Fruit fly (Drosophila melanogaster) whole organism, wandering third instar larva: ENCODE measurements around the gene CG12301.

ENCODE experiments used
- Abd-B ChIP-seq: fragments of >200 bp; optimal IDR thresholded peaks from 2 replicates; lab custom pipeline; 2017; ENCODE audit warnings: missing biosample characterization, missing genetic modification characterization
- CG32264 ChIP-seq: fragments of 200-800 bp; sonication (Bioruptor generic); optimal IDR thresholded peaks from 2 replicates; lab custom pipeline; 2016; ENCODE audit warnings: missing biosample characterization, missing genetic modification characterization
- CG9705 ChIP-seq: fragments of 200-800 bp; sonication (Bioruptor generic); optimal IDR thresholded peaks from 2 replicates; lab custom pipeline; 2018; ENCODE audit warnings: missing biosample characterization, mild to moderate bottlenecking, missing genetic modification characterization
- CrebA ChIP-seq: fragments of 200-800 bp; sonication (Bioruptor generic); optimal IDR thresholded peaks from 2 replicates; lab custom pipeline; 2016; ENCODE audit warnings: missing biosample characterization, mild to moderate bottlenecking, missing genetic modification characterization, borderline replicate concordance
- Dfd ChIP-seq: fragments of >200 bp; optimal IDR thresholded peaks from 2 replicates; lab custom pipeline; 2017; ENCODE audit warnings: missing biosample characterization, missing genetic modification characterization
- Dif ChIP-seq: fragments of 200-275, 200-300 bp; sonication (Bioruptor generic); optimal IDR thresholded peaks from 2 replicates; lab custom pipeline; 2018; ENCODE audit warnings: missing biosample characterization, missing genetic modification characterization; ENCODE audit not compliant: partially characterized antibody
- GATAd ChIP-seq: sonication (Bioruptor generic); optimal IDR thresholded peaks from 2 replicates; lab custom pipeline; 2016; ENCODE audit warnings: missing biosample characterization, missing genetic modification characterization
- HLH106 ChIP-seq: fragments of 200-800 bp; optimal IDR thresholded peaks from 3 replicates; lab custom pipeline; 2019; ENCODE audit warnings: missing biosample characterization, mild to moderate bottlenecking, missing genetic modification characterization, moderate library complexity
- Hnf4 ChIP-seq: fragments of 200-800 bp; sonication (Bioruptor generic); optimal IDR thresholded peaks from 2 replicates; lab custom pipeline; 2016; ENCODE audit warnings: missing biosample characterization, mild to moderate bottlenecking, missing genetic modification characterization
- Hr78 ChIP-seq: fragments of >200 bp; optimal IDR thresholded peaks from 2 replicates; lab custom pipeline; 2017; ENCODE audit warnings: missing biosample characterization, missing genetic modification characterization
- Hr83 ChIP-seq: fragments of 200-300 bp; sonication (Bioruptor generic); optimal IDR thresholded peaks from 2 replicates; lab custom pipeline; 2016; ENCODE audit warnings: missing biosample characterization, mild to moderate bottlenecking, missing genetic modification characterization, moderate library complexity; ENCODE audit not compliant: poor library complexity, severe bottlenecking
- Jra ChIP-seq: sonication (Bioruptor generic); optimal IDR thresholded peaks from 2 replicates; lab custom pipeline; 2016; ENCODE audit warnings: missing biosample characterization, missing genetic modification characterization
- Mio ChIP-seq: sonication (Bioruptor generic); optimal IDR thresholded peaks from 2 replicates; lab custom pipeline; 2016; ENCODE audit warnings: missing biosample characterization, missing genetic modification characterization
- Myc ChIP-seq: fragments of >200 bp; optimal IDR thresholded peaks from 2 replicates; lab custom pipeline; 2017
- N ChIP-seq: fragments of >200 bp; optimal IDR thresholded peaks from 2 replicates; lab custom pipeline; 2018; ENCODE audit warnings: missing biosample characterization, missing external identifiers, missing genetic modification characterization
- OdsH ChIP-seq: fragments of 200-800 bp; sonication (Bioruptor generic); optimal IDR thresholded peaks from 2 replicates; lab custom pipeline; 2016; ENCODE audit warnings: missing biosample characterization, mild to moderate bottlenecking, missing genetic modification characterization
- Rel ChIP-seq, 2 experiments: fragments of 200-800 bp; sonication (Bioruptor generic) in 1 of 2; optimal IDR thresholded peaks; 2 replicates in 1 of 2; 3 replicates in 1 of 2; lab custom pipeline; 2016 to 2019; ENCODE audit warnings: mild to moderate bottlenecking in 2 of 2, missing biosample characterization in 2 of 2, missing genetic modification characterization in 2 of 2, moderate library complexity in 1 of 2
- Sp1 ChIP-seq: fragments of 200-800 bp; sonication (Bioruptor generic); optimal IDR thresholded peaks from 3 replicates; lab custom pipeline; 2019; ENCODE audit warnings: missing biosample characterization, mild to moderate bottlenecking, missing genetic modification characterization, moderate library complexity
- Vsx2 ChIP-seq: fragments of 200-300, 225-300 bp; sonication (Bioruptor generic); optimal IDR thresholded peaks from 2 replicates; lab custom pipeline; 2018; ENCODE audit warnings: missing biosample characterization, missing genetic modification characterization; ENCODE audit not compliant: partially characterized antibody
- br ChIP-seq: fragments of 200-800 bp; sonication (Bioruptor generic); optimal IDR thresholded peaks from 2 replicates; lab custom pipeline; 2016; ENCODE audit warnings: missing biosample characterization, missing genetic modification characterization
- brk ChIP-seq: fragments of 200-800 bp; sonication (Bioruptor generic); optimal IDR thresholded peaks from 2 replicates; lab custom pipeline; 2016; ENCODE audit warnings: missing biosample characterization, mild to moderate bottlenecking, missing genetic modification characterization
- dl ChIP-seq, 2 experiments: fragments of 175-275, 200-275 bp in 1 of 2; fragments of 200-275 bp in 1 of 2; sonication (Bioruptor generic); optimal IDR thresholded peaks; lab custom pipeline; 2018; ENCODE audit warnings: mild to moderate bottlenecking in 2 of 2, missing biosample characterization in 2 of 2, missing genetic modification characterization in 2 of 2, moderate library complexity in 2 of 2; ENCODE audit not compliant: partially characterized antibody in 2 of 2, insufficient read depth in 1 of 2
- dmrt93B ChIP-seq: fragments of 200-800 bp; sonication (Bioruptor generic); optimal IDR thresholded peaks from 2 replicates; lab custom pipeline; 2018; ENCODE audit warnings: missing biosample characterization, mild to moderate bottlenecking, missing genetic modification characterization
- dsf ChIP-seq: sonication (Bioruptor generic); optimal IDR thresholded peaks from 2 replicates; lab custom pipeline; 2016; ENCODE audit warnings: missing biosample characterization, missing genetic modification characterization, borderline replicate concordance
- ey ChIP-seq: fragments of 200-800 bp; sonication (Bioruptor generic); optimal IDR thresholded peaks from 2 replicates; lab custom pipeline; 2016; ENCODE audit warnings: missing biosample characterization, missing genetic modification characterization
- foxo ChIP-seq, 2 experiments: fragments of 200-800 bp; sonication (Bioruptor generic); optimal IDR thresholded peaks; 2 replicates in 1 of 2; 3 replicates in 1 of 2; lab custom pipeline; 2016 to 2017; ENCODE audit warnings: missing biosample characterization in 2 of 2, missing genetic modification characterization in 2 of 2
- fru ChIP-seq: fragments of 200-800 bp; sonication (Bioruptor generic); optimal IDR thresholded peaks from 3 replicates; lab custom pipeline; 2016; ENCODE audit warnings: missing biosample characterization, mild to moderate bottlenecking, missing genetic modification characterization
- h ChIP-seq: fragments of 200-800 bp; sonication (Bioruptor generic); optimal IDR thresholded peaks from 3 replicates; lab custom pipeline; 2016; ENCODE audit warnings: missing biosample characterization, mild to moderate bottlenecking, missing genetic modification characterization
- jim ChIP-seq: fragments of 175-275, 200-325 bp; sonication (Bioruptor generic); optimal IDR thresholded peaks from 2 replicates; lab custom pipeline; 2016; ENCODE audit warnings: missing biosample characterization, mild to moderate bottlenecking, missing genetic modification characterization
- lola ChIP-seq: fragments of >200 bp; optimal IDR thresholded peaks from 2 replicates; lab custom pipeline; 2017; ENCODE audit warnings: missing biosample characterization, missing genetic modification characterization
- pan ChIP-seq: fragments of >200 bp; optimal IDR thresholded peaks from 2 replicates; lab custom pipeline; 2017
- psq ChIP-seq: fragments of 200-800 bp; sonication (Bioruptor generic); optimal IDR thresholded peaks from 3 replicates; lab custom pipeline; 2017; ENCODE audit warnings: missing biosample characterization, mild to moderate bottlenecking, missing genetic modification characterization, moderate library complexity
- rgr ChIP-seq: fragments of 200-800 bp; sonication (Bioruptor generic); optimal IDR thresholded peaks from 3 replicates; lab custom pipeline; 2016; ENCODE audit warnings: missing biosample characterization, mild to moderate bottlenecking, missing genetic modification characterization
- sage ChIP-seq: fragments of 200-800 bp; sonication (Bioruptor generic); optimal IDR thresholded peaks from 2 replicates; lab custom pipeline; 2016; ENCODE audit warnings: missing biosample characterization, mild to moderate bottlenecking, missing genetic modification characterization
- sv ChIP-seq: fragments of 200-800 bp; sonication (Bioruptor generic); optimal IDR thresholded peaks from 3 replicates; lab custom pipeline; 2016; ENCODE audit warnings: missing biosample characterization, missing genetic modification characterization
- tai ChIP-seq: sonication (Bioruptor generic); optimal IDR thresholded peaks from 2 replicates; lab custom pipeline; 2016; ENCODE audit warnings: missing biosample characterization, missing genetic modification characterization
- usp ChIP-seq: fragments of >200 bp; optimal IDR thresholded peaks from 2 replicates; lab custom pipeline; 2017; ENCODE audit warnings: missing biosample characterization, missing genetic modification characterization
- woc ChIP-seq: sonication (Bioruptor generic); optimal IDR thresholded peaks from 2 replicates; lab custom pipeline; 2016; ENCODE audit warnings: missing biosample characterization, mild to moderate bottlenecking, missing genetic modification characterization

Gene CG12301

DNA sequence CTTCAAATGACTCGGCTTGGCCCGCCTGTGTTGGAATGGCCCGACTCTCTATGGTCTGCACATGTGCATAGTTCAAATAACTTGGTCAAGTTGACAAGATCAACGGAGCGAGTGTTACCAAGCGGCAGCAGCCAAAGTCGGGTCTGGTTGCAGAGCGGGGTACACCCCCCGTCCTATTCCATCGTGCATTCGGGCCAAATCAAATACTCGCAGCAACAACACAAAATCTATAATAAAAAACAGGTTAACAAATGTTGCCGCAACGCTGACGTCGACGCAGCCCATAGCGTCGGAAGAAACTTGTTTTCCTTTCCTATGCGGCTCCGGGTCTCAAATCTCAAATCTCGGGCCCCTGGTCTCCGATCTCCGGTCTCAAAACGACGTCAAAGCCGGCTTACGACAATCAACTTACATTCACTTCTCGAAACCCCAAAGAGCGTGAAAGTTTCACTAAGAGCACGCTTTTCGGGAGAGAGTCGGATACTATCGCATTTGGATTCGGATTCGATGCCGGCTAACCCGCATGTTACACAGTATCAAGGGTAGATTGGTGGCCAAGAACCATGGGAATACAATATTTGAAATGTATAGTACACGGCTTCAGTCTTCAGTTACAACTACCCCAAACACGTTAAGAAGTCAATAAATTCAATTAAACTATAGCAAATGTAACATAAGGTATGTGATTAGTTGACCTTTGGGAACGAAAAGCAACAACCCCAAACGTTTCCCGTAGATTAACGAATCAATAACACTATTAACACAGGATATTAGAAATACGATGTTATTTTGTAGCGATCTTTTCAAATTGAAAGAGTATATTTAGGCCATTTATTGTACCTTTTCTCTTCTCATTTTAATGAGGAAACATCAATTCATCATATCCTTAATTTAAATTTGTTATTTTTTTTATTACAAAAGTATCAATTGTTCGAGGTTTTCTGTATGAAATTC is 46.0 kb upstream of the CG12301 start:
- TF ChIP-seq Vsx2 (GFP tag; lab: Kevin White, UChicago), result no peak
- TF ChIP-seq CG9705 (GFP tag; lab: Kevin White, UChicago), result peak; percentile 32
- peak; percentile 69 for TF ChIP-seq psq (GFP tag; lab: Kevin White, UChicago)
- no peak for TF ChIP-seq Abd-B (GFP tag; lab: Kevin White, UChicago)
- TF ChIP-seq woc, result peak; percentile 95
- no peak for TF ChIP-seq jim (GFP tag; lab: Kevin White, UChicago)
- peak; percentile 64 for TF ChIP-seq OdsH (GFP tag; lab: Kevin White, UChicago)
- peak; percentile 58 for TF ChIP-seq rgr (GFP tag; lab: Kevin White, UChicago)
- no peak for TF ChIP-seq N (GFP tag; lab: Kevin White, UChicago)
- TF ChIP-seq dmrt93B (GFP tag; lab: Kevin White, UChicago), result peak; percentile 78
- no peak for TF ChIP-seq Hr78 (GFP tag; lab: Kevin White, UChicago)
- peak; percentile 88 for TF ChIP-seq Sp1
- TF ChIP-seq Myc (lab: Kevin White, UChicago), result no peak
- no peak for TF ChIP-seq Hr83 (GFP tag; lab: Kevin White, UChicago)
- no peak for TF ChIP-seq usp (GFP tag; lab: Kevin White, UChicago)
- peak; percentile 53 to 59 for TF ChIP-seq dl (GFP tag; optimal IDR thresholded peaks at IDR 0.05; lab: Kevin White, UChicago; ENCODE audit: insufficient read depth in 1 of 2, partially characterized antibody in 2 of 2)
- TF ChIP-seq sage (GFP tag; lab: Kevin White, UChicago), result no peak
- no peak for TF ChIP-seq dsf (GFP tag; lab: Kevin White, UChicago)
- peak; percentile 31 for TF ChIP-seq CrebA
- no peak for TF ChIP-seq lola (GFP tag; lab: Kevin White, UChicago)
- TF ChIP-seq foxo (GFP tag; optimal IDR thresholded peaks at IDR 0.05; lab: Kevin White, UChicago), result peak; percentile 32 to 76
- TF ChIP-seq Hnf4 (GFP tag; lab: Kevin White, UChicago), result peak; percentile 75
- TF ChIP-seq Jra (GFP tag; lab: Kevin White, UChicago), result peak; percentile 23
- TF ChIP-seq h (GFP tag; lab: Kevin White, UChicago), result peak; percentile 57
- no peak for TF ChIP-seq Dfd
- TF ChIP-seq br, result peak; percentile 65
- TF ChIP-seq Rel (GFP tag; optimal IDR thresholded peaks at IDR 0.05; lab: Kevin White, UChicago), result no peak
- TF ChIP-seq Rel (tag; optimal IDR thresholded peaks at IDR 0.05; lab: Kevin White, UChicago), result peak; percentile 15
- no peak for TF ChIP-seq brk (GFP tag; lab: Kevin White, UChicago)
- TF ChIP-seq sv, result peak; percentile 54
- TF ChIP-seq ey (GFP tag; lab: Kevin White, UChicago), result peak; percentile 75
- no peak for TF ChIP-seq Mio (GFP tag; lab: Kevin White, UChicago)
- peak; percentile 88 for TF ChIP-seq Dif (GFP tag; lab: Kevin White, UChicago)
- peak; percentile 75 for TF ChIP-seq tai (GFP tag; lab: Kevin White, UChicago)
- no peak for TF ChIP-seq GATAd (GFP tag; lab: Kevin White, UChicago)
- peak; percentile 89 for TF ChIP-seq pan (lab: Kevin White, UChicago)
- no peak for TF ChIP-seq CG32264 (GFP tag; lab: Kevin White, UChicago)
- peak; percentile 71 for TF ChIP-seq fru
- peak; percentile 77 for TF ChIP-seq HLH106 (tag; lab: Kevin White, UChicago)

DNA sequence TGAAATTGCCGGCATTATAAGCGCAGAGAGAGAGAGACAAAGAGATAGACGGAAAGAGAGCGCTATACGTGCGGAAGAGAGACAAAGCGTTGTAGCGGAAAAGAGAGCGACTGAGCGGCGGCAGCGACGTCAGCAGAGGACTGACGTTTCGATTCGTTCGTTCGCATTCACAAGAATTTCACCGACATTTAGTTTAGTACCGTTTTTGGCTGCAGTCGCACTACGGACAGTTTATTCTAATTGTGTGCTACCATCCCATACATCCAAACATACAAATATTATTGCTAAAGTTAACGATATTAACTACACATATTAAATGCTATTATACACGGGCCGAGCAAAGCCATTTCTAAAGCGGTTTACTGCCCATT is 45.4 kb upstream of the CG12301 start, which contains the start of gene CrebA:
Gene CrebA (plus strand): TSS at position 168 of the 371 bp plus-strand sequence.
- TF ChIP-seq br (no peak), tai (GFP tag; lab: Kevin White, UChicago) (no peak), dl (GFP tag; optimal IDR thresholded peaks at IDR 0.05; lab: Kevin White, UChicago; ENCODE audit: insufficient read depth in 1 of 2, partially characterized antibody in 2 of 2) (peak; percentile 83 to 89), Dfd (no peak), Sp1 (no peak), Jra (GFP tag; lab: Kevin White, UChicago) (no peak), Hnf4 (GFP tag; lab: Kevin White, UChicago) (no peak), sv (no peak), fru (no peak), Dif (GFP tag; lab: Kevin White, UChicago) (peak; percentile 91), h (GFP tag; lab: Kevin White, UChicago) (no peak), Mio (GFP tag; lab: Kevin White, UChicago) (no peak), CrebA (no peak), Hr83 (GFP tag; lab: Kevin White, UChicago) (peak; percentile 80), psq (GFP tag; lab: Kevin White, UChicago) (no peak), Abd-B (GFP tag; lab: Kevin White, UChicago) (no peak), brk (GFP tag; lab: Kevin White, UChicago) (no peak), dmrt93B (GFP tag; lab: Kevin White, UChicago) (no peak), woc (no peak), Rel (GFP tag; optimal IDR thresholded peaks at IDR 0.05; lab: Kevin White, UChicago) (no peak), Rel (tag; optimal IDR thresholded peaks at IDR 0.05; lab: Kevin White, UChicago) (peak; percentile 18), jim (GFP tag; lab: Kevin White, UChicago) (no peak), ey (GFP tag; lab: Kevin White, UChicago) (no peak), N (GFP tag; lab: Kevin White, UChicago) (no peak), CG9705 (GFP tag; lab: Kevin White, UChicago) (no peak), Hr78 (GFP tag; lab: Kevin White, UChicago) (no peak), foxo (GFP tag; optimal IDR thresholded peaks at IDR 0.05; lab: Kevin White, UChicago) (no peak), CG32264 (GFP tag; lab: Kevin White, UChicago) (no peak), pan (lab: Kevin White, UChicago) (no peak), Vsx2 (GFP tag; lab: Kevin White, UChicago) (peak; percentile 81), rgr (GFP tag; lab: Kevin White, UChicago) (no peak), usp (GFP tag; lab: Kevin White, UChicago) (no peak), dsf (GFP tag; lab: Kevin White, UChicago) (no peak), OdsH (GFP tag; lab: Kevin White, UChicago) (no peak), HLH106 (tag; lab: Kevin White, UChicago) (no peak), GATAd (GFP tag; lab: Kevin White, UChicago) (no peak), sage (GFP tag; lab: Kevin White, UChicago) (peak; percentile 31), lola (GFP tag; lab: Kevin White, UChicago) (no peak), Myc (lab: Kevin White, UChicago) (no peak)
